Worm (Caenorhabditis elegans) whole organism, L4/young adult: ENCODE measurements around the gene txt-1.

Experiments
- W03F9.2 ChIP-seq: fragments of 150-350 bp; optimal IDR thresholded peaks from 2 replicates; lab custom pipeline; 2014; ENCODE audit warnings: missing biosample characterization, missing genetic modification characterization
- dao-5 ChIP-seq: sonication (generic microtip); optimal IDR thresholded peaks from 2 replicates; lab custom pipeline; 2016; ENCODE audit warnings: missing genotype, missing genetic modification characterization, moderate library complexity, missing compliant biosample characterization
- him-1 ChIP-seq: sonication (generic microtip); optimal IDR thresholded peaks from 2 replicates; lab custom pipeline; 2016; ENCODE audit warnings: missing genotype, missing genetic modification reagents, missing genetic modification characterization, missing compliant biosample characterization

DNA sequence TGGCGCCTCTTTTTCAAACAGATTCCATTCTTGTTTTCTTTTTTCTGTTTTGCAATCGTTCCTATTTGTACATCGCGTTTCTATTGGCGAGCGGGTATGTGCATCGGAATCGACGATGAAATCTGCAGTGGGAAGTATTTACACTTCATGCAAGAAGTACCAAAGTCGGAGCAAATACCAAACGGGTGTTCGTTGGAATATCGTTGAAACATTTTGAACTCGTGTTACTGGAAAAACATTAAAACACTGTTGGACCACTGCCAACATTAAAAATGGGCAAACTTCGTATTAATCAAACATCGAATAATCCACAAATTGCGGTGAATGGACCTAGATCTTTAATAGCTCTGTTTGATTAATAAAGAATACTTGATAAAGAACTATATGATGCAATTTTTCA is 26.8 kb upstream of the txt-1 start, which contains the start of gene C23H3.9:
- TF ChIP-seq him-1 (no peak), dao-5 (tag; lab: Kevin White, UChicago) (no peak), W03F9.2 (tag; lab: Kevin White, UChicago) (no peak)
